Fruit fly (Drosophila melanogaster) whole organism, pupa: ENCODE results near the gene Gyc32E.

Source experiments
- CG10348 ChIP-seq: fragments of 200-800 bp; sonication (Bioruptor generic); IDR thresholded peaks from 2 replicates; pipeline ENCODE4 v1.3.6; 2022; ENCODE audit warnings: missing biosample characterization, missing genetic modification characterization
- CG12605 ChIP-seq: fragments of 200-800 bp; sonication (Bioruptor generic); IDR thresholded peaks from 2 replicates; pipeline ENCODE4 v1.3.6; 2022; ENCODE audit warnings: missing biosample characterization, missing genetic modification characterization
- CG13204 ChIP-seq: fragments of 200-800 bp; sonication (Bioruptor generic); optimal IDR thresholded peaks from 2 replicates; lab custom pipeline; 2018; ENCODE audit warnings: missing biosample characterization, mild to moderate bottlenecking, missing genetic modification characterization, moderate library complexity
- CG14655 ChIP-seq: fragments of 200-800 bp; sonication (Bioruptor generic); optimal IDR thresholded peaks from 3 replicates; lab custom pipeline; 2017; ENCODE audit warnings: mild to moderate bottlenecking, missing biosample characterization, missing genetic modification reagents, missing genetic modification characterization
- CG15710 ChIP-seq: fragments of 200-800 bp; sonication (Bioruptor generic); optimal IDR thresholded peaks from 2 replicates; lab custom pipeline; 2018; ENCODE audit warnings: missing biosample characterization, mild to moderate bottlenecking, missing genetic modification characterization, moderate library complexity
- CG17806 ChIP-seq: fragments of 200-800 bp; sonication (Bioruptor generic); optimal IDR thresholded peaks from 2 replicates; lab custom pipeline; 2018; ENCODE audit warnings: missing biosample characterization, mild to moderate bottlenecking, missing genetic modification characterization, moderate library complexity
- CG32121 ChIP-seq: fragments of 200-800 bp; sonication (Bioruptor generic); IDR thresholded peaks from 2 replicates; pipeline ENCODE4 v1.3.6; 2022; ENCODE audit warnings: missing biosample characterization, missing genetic modification characterization
- CG34367 ChIP-seq: fragments of 200-800 bp; sonication (Bioruptor generic); optimal IDR thresholded peaks from 2 replicates; lab custom pipeline; 2018; ENCODE audit warnings: missing biosample characterization, mild to moderate bottlenecking, missing genetic modification characterization
- CG4496 ChIP-seq: fragments of 200-800 bp; sonication (Bioruptor generic); IDR thresholded peaks from 3 replicates; pipeline ENCODE4 v1.3.6; 2022; ENCODE audit warnings: missing biosample characterization, missing genetic modification characterization
- CG8159 ChIP-seq: fragments of 200-800 bp; sonication (Bioruptor generic); optimal IDR thresholded peaks from 3 replicates; lab custom pipeline; 2018; ENCODE audit warnings: missing biosample characterization, mild to moderate bottlenecking, missing genetic modification characterization, moderate library complexity
- CG8301 ChIP-seq: fragments of 200-800 bp; sonication (Bioruptor generic); optimal IDR thresholded peaks from 2 replicates; lab custom pipeline; 2018; ENCODE audit warnings: missing biosample characterization, mild to moderate bottlenecking, missing genetic modification characterization
- CG9948 ChIP-seq: fragments of 200-800 bp; sonication (Bioruptor generic); optimal IDR thresholded peaks from 2 replicates; lab custom pipeline; 2018; ENCODE audit warnings: missing biosample characterization, mild to moderate bottlenecking, missing genetic modification characterization, moderate library complexity
- D1 ChIP-seq: fragments of 200-800 bp; sonication (Bioruptor generic); optimal IDR thresholded peaks from 2 replicates; lab custom pipeline; 2018; ENCODE audit warnings: missing biosample characterization, mild to moderate bottlenecking, missing genetic modification characterization, moderate library complexity
- EcR ChIP-seq: fragments of 200-800 bp; sonication (Bioruptor generic); optimal IDR thresholded peaks from 3 replicates; lab custom pipeline; 2019; ENCODE audit warnings: missing biosample characterization, missing genetic modification characterization, mild to moderate bottlenecking, moderate library complexity, missing genetic modification reagents
- Ets98B ChIP-seq: fragments of 200-800 bp; sonication (Bioruptor generic); IDR thresholded peaks from 2 replicates; pipeline ENCODE4 v1.3.6; 2022; ENCODE audit warnings: missing biosample characterization, missing genetic modification characterization
- Pif1A ChIP-seq: fragments of 200-800 bp; sonication (Bioruptor generic); optimal IDR thresholded peaks from 3 replicates; lab custom pipeline; 2016; ENCODE audit warnings: missing biosample characterization, missing genetic modification characterization
- Pif1B ChIP-seq: fragments of 200-800 bp; sonication (Bioruptor generic); optimal IDR thresholded peaks from 3 replicates; lab custom pipeline; 2016; ENCODE audit warnings: missing biosample characterization, missing genetic modification characterization
- Snoo ChIP-seq: fragments of 200-800 bp; sonication (Bioruptor generic); optimal IDR thresholded peaks from 3 replicates; lab custom pipeline; 2017; ENCODE audit warnings: missing biosample characterization, mild to moderate bottlenecking, missing genetic modification characterization, inconsistent platforms
- fd96Ca ChIP-seq: fragments of 200-800 bp; sonication (Bioruptor generic); IDR thresholded peaks from 3 replicates; pipeline ENCODE4 v1.3.6; 2022; ENCODE audit warnings: missing biosample characterization, missing genetic modification characterization
- gl ChIP-seq: fragments of 200-800 bp; sonication (Bioruptor generic); optimal IDR thresholded peaks from 2 replicates; lab custom pipeline; 2018; ENCODE audit warnings: missing biosample characterization, mild to moderate bottlenecking, missing genetic modification characterization
- rn ChIP-seq: fragments of 200-800 bp; sonication (Bioruptor generic); IDR thresholded peaks from 2 replicates; pipeline ENCODE4 v1.3.6; 2022; ENCODE audit warnings: missing biosample characterization, missing genetic modification characterization

Gyc32E gene

DNA sequence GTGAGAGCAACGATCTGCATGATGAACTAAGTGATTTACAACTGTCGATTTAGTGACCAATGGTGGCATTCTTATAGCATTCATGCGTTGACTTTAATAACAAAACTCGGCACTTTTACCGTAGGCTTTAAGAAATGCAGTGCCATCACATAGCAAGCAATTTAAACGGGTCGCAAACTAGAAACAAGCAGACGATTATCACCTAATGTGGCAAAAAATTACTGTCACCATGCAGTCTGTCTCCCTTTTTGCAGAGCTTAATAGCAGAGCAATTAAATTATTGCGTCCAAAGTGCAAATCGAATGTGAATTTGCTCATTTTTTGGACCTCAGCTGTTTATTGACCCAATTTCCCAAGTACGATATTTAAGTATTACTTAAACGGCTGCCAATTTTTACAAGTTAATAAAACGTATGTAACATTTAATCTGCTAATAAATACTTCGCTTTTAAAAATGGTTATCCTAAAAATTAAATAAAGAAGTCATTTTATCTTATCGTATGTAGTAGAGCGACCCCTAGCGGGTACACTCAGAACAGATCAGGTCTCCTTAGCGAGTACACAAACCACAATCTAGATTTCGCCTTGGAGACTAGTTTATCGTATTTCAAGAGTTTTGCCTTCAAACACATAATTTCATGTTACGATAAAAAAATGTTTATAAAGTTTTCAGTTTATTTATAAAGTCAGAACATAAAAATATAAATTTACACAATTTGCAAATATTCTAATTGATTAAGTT is 22.9 kb upstream of the Gyc32E start, which contains the start of gene Vm32E:
Gene Vm32E (minus strand): TSS at position 51 of the 742 bp plus-strand sequence.
- no peak for TF ChIP-seq rn
- TF ChIP-seq CG10348 (GFP tag; lab: Robert Waterston, UW), result no peak
- peak; percentile 78 for TF ChIP-seq D1

DNA sequence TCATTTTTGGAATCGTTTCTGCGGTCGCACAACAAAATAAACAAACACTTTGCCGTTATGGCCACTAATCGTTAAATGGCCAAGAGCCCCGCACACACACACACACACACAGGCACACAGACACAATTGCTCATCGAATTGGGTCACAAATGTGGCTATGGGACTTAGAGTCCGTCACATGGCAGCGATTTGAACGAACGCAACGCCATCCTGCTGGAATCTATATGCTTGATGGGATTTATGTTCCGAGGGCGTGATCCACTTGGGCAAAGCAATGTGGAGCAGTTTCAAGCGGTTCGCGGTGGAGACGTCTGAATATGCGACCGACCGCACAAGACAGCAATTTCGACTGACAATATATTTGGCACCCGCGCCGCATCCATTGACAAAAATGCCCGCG is 21.6 kb upstream of the Gyc32E start:
- TF ChIP-seq CG9948 (tag; lab: Kevin White, UChicago), result no peak
- no peak for TF ChIP-seq CG15710 (tag; lab: Kevin White, UChicago)
- no peak for TF ChIP-seq CG8159
- no peak for TF ChIP-seq Pif1A (GFP tag; lab: Kevin White, UChicago)
- TF ChIP-seq CG10348 (GFP tag; lab: Robert Waterston, UW), result no peak

DNA sequence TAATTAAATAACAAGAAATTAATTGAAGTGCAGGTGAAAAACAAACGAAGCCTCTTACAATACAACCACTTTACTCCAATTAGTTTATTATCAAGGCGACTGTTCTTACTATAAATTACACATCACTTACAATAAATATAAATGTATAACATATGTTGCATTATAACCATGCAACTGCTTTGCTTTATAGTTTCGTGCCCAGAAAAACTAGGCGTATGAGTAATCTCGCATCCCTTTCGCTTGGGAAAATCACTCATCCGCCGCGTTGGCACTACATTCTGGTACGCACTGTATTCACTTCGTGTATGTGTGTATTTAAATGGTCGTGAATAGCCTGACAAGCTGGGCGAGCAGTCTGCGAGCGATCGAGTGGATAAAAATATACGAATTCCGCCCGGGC is 21.0 kb upstream of the Gyc32E start:
- TF ChIP-seq CG14655 (GFP tag; lab: Kevin White, UChicago) (no peak), Ets98B (GFP tag; lab: Robert Waterston, UW) (0 out of 2 replicates have a peak, but pooled peaks have one; percentile 9)

DNA sequence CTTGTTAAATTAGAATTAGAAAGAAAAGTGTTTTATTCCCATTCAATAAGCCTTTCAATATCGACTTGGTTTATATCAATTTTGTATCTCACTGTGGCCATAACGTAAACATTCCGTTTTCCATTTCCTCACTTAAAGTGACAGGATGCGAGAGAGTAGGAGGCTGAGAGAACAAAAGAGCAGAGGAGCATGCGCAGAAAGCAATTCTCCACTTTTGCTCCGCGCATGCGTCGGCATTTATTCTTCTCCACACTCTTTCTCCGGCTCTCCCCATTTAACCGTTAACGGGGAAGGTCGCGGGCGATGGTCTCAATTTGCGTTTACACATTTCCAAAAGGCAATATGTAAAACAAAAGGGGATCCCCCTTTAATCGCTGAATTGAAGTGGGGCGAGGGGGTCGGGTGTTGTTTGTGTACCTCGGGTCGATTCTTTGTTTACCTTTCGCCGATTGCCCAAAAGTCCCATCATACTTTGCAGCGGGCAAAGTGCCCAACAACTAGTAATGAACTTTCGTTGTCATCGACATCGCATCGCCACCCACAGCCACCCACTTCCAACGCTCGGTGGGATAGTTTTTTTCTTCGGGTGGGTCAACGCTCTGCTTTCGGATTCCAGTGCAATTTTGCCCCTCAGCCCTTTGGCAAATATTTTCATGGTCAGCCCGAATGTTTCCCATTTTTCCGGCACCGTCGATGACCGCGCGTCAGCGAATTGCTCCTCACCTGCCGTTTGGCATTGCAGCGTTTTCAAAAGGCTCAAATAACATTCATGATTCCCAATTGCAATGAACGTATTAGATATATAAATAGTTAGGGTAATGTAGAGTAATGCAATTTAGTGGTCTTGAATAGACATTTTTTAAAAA is 20.0 kb upstream of the Gyc32E start:
- peak; percentile 44 for TF ChIP-seq EcR (GFP tag; lab: Kevin White, UChicago)
- TF ChIP-seq CG12605 (GFP tag; lab: Robert Waterston, UW), result peak; percentile 6; the same call in 1 of the 2 replicates
- TF ChIP-seq CG8301 (tag; lab: Kevin White, UChicago), result no peak

DNA sequence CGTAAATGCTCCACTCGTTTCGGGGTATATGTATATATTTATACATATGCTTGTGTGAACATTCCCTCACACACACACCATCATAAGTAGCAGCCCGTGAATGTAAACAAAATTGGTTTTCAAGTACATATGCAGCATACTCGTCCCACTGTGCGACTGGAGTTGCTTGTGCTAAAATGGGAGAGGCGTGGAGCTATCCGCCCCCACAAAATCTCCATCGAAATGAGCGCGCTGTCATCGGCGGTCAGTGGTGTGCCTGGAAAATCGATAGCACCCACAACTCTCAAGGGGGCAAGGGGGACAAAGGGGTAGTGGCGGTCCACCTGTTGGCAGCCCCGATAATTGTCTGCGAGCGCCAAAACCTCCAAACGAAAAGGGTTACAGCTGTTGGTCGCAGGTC is 19.1 kb upstream of the Gyc32E start:
- 0 out of 3 replicates have a peak, but pooled peaks have one; percentile 38 for TF ChIP-seq CG4496 (GFP tag; lab: Robert Waterston, UW)
- no peak for TF ChIP-seq CG15710 (tag; lab: Kevin White, UChicago)
- TF ChIP-seq CG34367, result no peak
- 0 out of 3 replicates have a peak, but pooled peaks have one; percentile 29 for TF ChIP-seq fd96Ca
- peak; percentile 79 for TF ChIP-seq CG12605 (GFP tag; lab: Robert Waterston, UW)
- TF ChIP-seq Pif1B (GFP tag; lab: Kevin White, UChicago), result no peak
- TF ChIP-seq Pif1A (GFP tag; lab: Kevin White, UChicago), result no peak
- no peak for TF ChIP-seq rn

DNA sequence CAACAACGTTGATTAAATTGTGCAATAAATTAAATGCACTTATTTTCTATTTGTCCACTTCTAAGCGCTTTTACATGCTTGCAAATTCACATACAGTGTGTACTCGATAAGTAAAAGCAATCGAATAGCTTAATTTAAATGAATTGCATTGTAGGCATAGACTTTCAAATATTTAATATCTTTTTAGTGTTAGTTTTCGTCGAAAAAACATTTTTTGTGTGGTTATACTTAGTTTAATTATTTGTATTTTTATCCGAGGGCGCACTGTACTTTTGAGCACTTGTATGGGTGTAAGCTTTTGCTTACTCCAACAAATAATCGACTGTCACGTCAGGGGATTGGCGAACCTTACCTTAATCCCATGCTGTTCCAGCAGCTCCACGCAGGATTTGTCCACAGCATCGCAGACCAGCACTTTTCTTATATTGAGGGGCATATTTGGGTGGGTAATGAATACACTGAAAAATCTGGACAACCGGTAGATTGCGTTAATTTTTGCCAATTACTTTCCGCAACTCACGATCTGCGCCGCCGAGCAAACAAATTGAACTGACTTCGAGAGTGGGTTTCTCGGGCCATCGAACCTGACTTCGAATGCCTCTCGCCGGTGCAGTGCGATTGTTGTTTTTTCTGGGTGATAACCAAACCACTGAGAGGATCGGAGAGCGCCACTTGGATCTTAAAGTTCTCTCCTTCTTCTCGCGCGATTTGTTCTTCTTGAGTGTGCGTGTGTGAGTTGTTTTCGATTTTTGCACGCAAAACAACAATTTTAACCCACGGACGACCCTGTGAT is 6.5 kb upstream of the Gyc32E start, which contains the start of gene CG6287:
Gene CG6287 (minus strand): TSS at position 556 of the 793 bp plus-strand sequence.
- peak; percentile 95 for TF ChIP-seq CG8301 (tag; lab: Kevin White, UChicago)
- peak; percentile 57 for TF ChIP-seq D1
- TF ChIP-seq Pif1B (GFP tag; lab: Kevin White, UChicago), result peak; percentile 86
- TF ChIP-seq CG9948 (tag; lab: Kevin White, UChicago), result peak; percentile 92
- peak; percentile 93 for TF ChIP-seq CG17806 (tag; lab: Kevin White, UChicago)
- peak; percentile 94 for TF ChIP-seq rn
- peak; percentile 99 for TF ChIP-seq EcR (GFP tag; lab: Kevin White, UChicago)
- peak; percentile 90 for TF ChIP-seq CG15710 (tag; lab: Kevin White, UChicago)
- peak; percentile 94 for TF ChIP-seq Pif1A (GFP tag; lab: Kevin White, UChicago)
- TF ChIP-seq gl (tag; lab: Kevin White, UChicago), result peak; percentile 71
- TF ChIP-seq Ets98B (GFP tag; lab: Robert Waterston, UW), result peak; percentile 97
- peak; percentile 98 for TF ChIP-seq CG4496 (GFP tag; lab: Robert Waterston, UW)
- peak; percentile 92 for TF ChIP-seq CG8159
- TF ChIP-seq CG14655 (GFP tag; lab: Kevin White, UChicago), result peak; percentile 94
- TF ChIP-seq CG12605 (GFP tag; lab: Robert Waterston, UW), result peak; percentile 87
- TF ChIP-seq Snoo, result peak; percentile 93
- peak; percentile 85 for TF ChIP-seq CG34367
- TF ChIP-seq fd96Ca, result peak; percentile 81
- TF ChIP-seq CG32121 (GFP tag; lab: Robert Waterston, UW), result peak; percentile 97
- TF ChIP-seq CG10348 (GFP tag; lab: Robert Waterston, UW), result peak; percentile 87
- TF ChIP-seq CG13204 (GFP tag; lab: Kevin White, UChicago), result no peak
